Fruit fly (Drosophila melanogaster) whole organism, embryonic: Measurements from ENCODE around the gene Cyt-c-p.

Experiments used
- ATbp ChIP-seq: fragments of 200-800 bp; sonication (Bioruptor generic); optimal IDR thresholded peaks from 2 replicates; lab custom pipeline; 2017; ENCODE audit warnings: missing biosample characterization, mild to moderate bottlenecking, missing genetic modification characterization, missing genetic modification reagents
- Atf6 ChIP-seq: fragments of 200-800 bp; sonication (Bioruptor generic); IDR thresholded peaks from 2 replicates; pipeline ENCODE4 v1.3.6; 2022; ENCODE audit warnings: missing biosample characterization, missing genetic modification characterization
- B-H2 ChIP-seq: fragments of 200-800 bp; sonication (Bioruptor generic); optimal IDR thresholded peaks from 2 replicates; lab custom pipeline; 2018; ENCODE audit warnings: missing biosample characterization, mild to moderate bottlenecking, missing genetic modification characterization
- BEAF-32 ChIP-seq: fragments of 200-800 bp; sonication (Bioruptor generic); optimal IDR thresholded peaks from 3 replicates; lab custom pipeline; 2017; ENCODE audit warnings: missing biosample characterization, missing genetic modification characterization, mild to moderate bottlenecking, moderate library complexity, missing genetic modification reagents
- BtbVII ChIP-seq: fragments of 200-800 bp; sonication (Bioruptor generic); optimal IDR thresholded peaks from 3 replicates; lab custom pipeline; 2017; ENCODE audit warnings: missing biosample characterization, mild to moderate bottlenecking, missing genetic modification characterization
- CG10321 ChIP-seq: fragments of 200-800 bp; sonication (Bioruptor generic); IDR thresholded peaks from 2 replicates; pipeline ENCODE4 v1.3.6; 2022; ENCODE audit warnings: missing biosample characterization, missing genetic modification characterization
- CG10565 ChIP-seq: fragments of 200-800 bp; sonication (Bioruptor generic); optimal IDR thresholded peaks from 3 replicates; lab custom pipeline; 2016; ENCODE audit warnings: missing biosample characterization, mild to moderate bottlenecking, missing genetic modification characterization
- CG11504 ChIP-seq: fragments of 200-800 bp; sonication (Bioruptor generic); optimal IDR thresholded peaks from 3 replicates; lab custom pipeline; 2019; ENCODE audit warnings: missing biosample characterization, mild to moderate bottlenecking, missing genetic modification characterization, moderate library complexity
- CG11695 ChIP-seq: fragments of 200-800 bp; sonication (Bioruptor generic); IDR thresholded peaks from 3 replicates; pipeline ENCODE4 v1.3.6; 2022; ENCODE audit warnings: missing biosample characterization, missing genetic modification characterization
- CG15514 ChIP-seq: fragments of 200-800 bp; sonication (Bioruptor generic); optimal IDR thresholded peaks from 3 replicates; lab custom pipeline; 2017; ENCODE audit warnings: missing biosample characterization, missing genetic modification characterization, mild to moderate bottlenecking, moderate library complexity, missing genetic modification reagents
- CG1603 ChIP-seq: fragments of 200-800 bp; sonication (Bioruptor generic); optimal IDR thresholded peaks from 2 replicates; lab custom pipeline; 2019; ENCODE audit warnings: missing biosample characterization, mild to moderate bottlenecking, missing genetic modification characterization, moderate library complexity
- CG2202 ChIP-seq: fragments of 200-800 bp; sonication (Bioruptor generic); optimal IDR thresholded peaks from 2 replicates; lab custom pipeline; 2018; ENCODE audit warnings: missing biosample characterization, mild to moderate bottlenecking, missing genetic modification characterization
- CG2712 ChIP-seq: fragments of 200-800 bp; optimal IDR thresholded peaks from 3 replicates; lab custom pipeline; 2019; ENCODE audit warnings: missing biosample characterization, mild to moderate bottlenecking, missing genetic modification characterization, moderate library complexity
- CG2875 ChIP-seq: fragments of 200-800 bp; sonication (Bioruptor generic); optimal IDR thresholded peaks from 2 replicates; lab custom pipeline; 2017; ENCODE audit warnings: missing biosample characterization, mild to moderate bottlenecking, missing genetic modification characterization, missing genetic modification reagents
- CG30020 ChIP-seq: fragments of 200-800 bp; optimal IDR thresholded peaks from 2 replicates; lab custom pipeline; 2019; ENCODE audit warnings: missing biosample characterization, mild to moderate bottlenecking, missing genetic modification characterization, moderate library complexity
- CG4360 ChIP-seq: fragments of 200-800 bp; sonication (Bioruptor generic); IDR thresholded peaks from 2 replicates; pipeline ENCODE4 v1.3.6; 2022; ENCODE audit warnings: missing biosample characterization, missing genetic modification characterization
- CG4404 ChIP-seq: fragments of 200-800 bp; sonication (Bioruptor generic); IDR thresholded peaks from 2 replicates; pipeline ENCODE4 v1.3.6; 2022; ENCODE audit warnings: missing biosample characterization, missing genetic modification characterization
- CG4854 ChIP-seq: fragments of 200-800 bp; sonication (Bioruptor generic); optimal IDR thresholded peaks from 2 replicates; lab custom pipeline; 2016; ENCODE audit warnings: missing biosample characterization, missing genetic modification characterization, inconsistent platforms
- CG6683 ChIP-seq: fragments of 200-800 bp; sonication (Bioruptor generic); optimal IDR thresholded peaks from 2 replicates; lab custom pipeline; 2017; ENCODE audit warnings: missing biosample characterization, mild to moderate bottlenecking, missing genetic modification characterization, missing genetic modification reagents
- CG6791 ChIP-seq: fragments of 200-800 bp; sonication (Bioruptor generic); IDR thresholded peaks from 3 replicates; pipeline ENCODE4 v1.3.6; 2022; ENCODE audit warnings: missing biosample characterization, missing genetic modification characterization; ENCODE audit not compliant: partially characterized antibody
- CG7839 ChIP-seq: fragments of 200-800 bp; sonication (Bioruptor generic); optimal IDR thresholded peaks from 3 replicates; lab custom pipeline; 2018; ENCODE audit warnings: missing biosample characterization, mild to moderate bottlenecking, missing genetic modification characterization, moderate library complexity
- CG7928 ChIP-seq: fragments of 200-800 bp; sonication (Bioruptor generic); optimal IDR thresholded peaks from 2 replicates; lab custom pipeline; 2017; ENCODE audit warnings: missing biosample characterization, mild to moderate bottlenecking, missing genetic modification characterization
- CG9437 ChIP-seq: fragments of 200-800 bp; sonication (Bioruptor generic); optimal IDR thresholded peaks from 2 replicates; lab custom pipeline; 2018; ENCODE audit warnings: missing biosample characterization, mild to moderate bottlenecking, missing genetic modification characterization
- Dip3 ChIP-seq: fragments of 200-800 bp; sonication (Bioruptor generic); optimal IDR thresholded peaks from 3 replicates; lab custom pipeline; 2016; ENCODE audit warnings: missing biosample characterization, missing genetic modification characterization
- Doc2 ChIP-seq: fragments of 200-800 bp; sonication (Bioruptor generic); IDR thresholded peaks from 2 replicates; pipeline ENCODE4 v1.3.6; 2022; ENCODE audit warnings: missing biosample characterization, missing genetic modification characterization
- Dp ChIP-seq: fragments of 200-800 bp; sonication (Bioruptor generic); optimal IDR thresholded peaks from 2 replicates; lab custom pipeline; 2018; ENCODE audit warnings: missing biosample characterization, mild to moderate bottlenecking, missing genetic modification characterization, moderate library complexity
- Drgx ChIP-seq: fragments of 200-800 bp; sonication (Bioruptor generic); IDR thresholded peaks from 2 replicates; pipeline ENCODE4 v1.3.6; 2022; ENCODE audit warnings: missing biosample characterization, missing genetic modification characterization
- E2f2 ChIP-seq: fragments of 200-800 bp; sonication (Bioruptor generic); IDR thresholded peaks from 2 replicates; pipeline ENCODE4 v1.3.6; 2022; ENCODE audit warnings: missing biosample characterization, missing genetic modification characterization
- HLH4C ChIP-seq: fragments of 200-800 bp; sonication (Bioruptor generic); IDR thresholded peaks from 3 replicates; pipeline ENCODE4 v1.3.6; 2022; ENCODE audit warnings: missing biosample characterization, missing genetic modification characterization; ENCODE audit not compliant: partially characterized antibody
- MBD-R2 ChIP-seq: fragments of 200-800 bp; sonication (Bioruptor generic); IDR thresholded peaks from 2 replicates; pipeline ENCODE4 v1.3.6; 2022; ENCODE audit warnings: missing biosample characterization, missing genetic modification characterization
- MESR4 ChIP-seq: fragments of 200-800 bp; sonication (Bioruptor generic); optimal IDR thresholded peaks from 2 replicates; lab custom pipeline; 2018; ENCODE audit warnings: missing biosample characterization, mild to moderate bottlenecking, missing genetic modification characterization, moderate library complexity
- Max ChIP-seq: fragments of 200-800 bp; sonication (Bioruptor generic); optimal IDR thresholded peaks from 2 replicates; lab custom pipeline; 2016; ENCODE audit warnings: missing biosample characterization, mild to moderate bottlenecking, missing genetic modification characterization
- Nf-YA ChIP-seq: fragments of 200-800 bp; sonication (Bioruptor generic); IDR thresholded peaks from 2 replicates; pipeline ENCODE4 v1.3.6; 2022; ENCODE audit warnings: missing biosample characterization, missing genetic modification characterization
- NfI ChIP-seq: fragments of 200-800 bp; sonication (Bioruptor generic); optimal IDR thresholded peaks from 3 replicates; lab custom pipeline; 2018; ENCODE audit warnings: missing biosample characterization, mild to moderate bottlenecking, missing genetic modification characterization, moderate library complexity
- Oli ChIP-seq: fragments of 200-800 bp; sonication (Bioruptor generic); optimal IDR thresholded peaks from 2 replicates; lab custom pipeline; 2018; ENCODE audit warnings: missing biosample characterization, mild to moderate bottlenecking, missing genetic modification characterization, moderate library complexity
- Rx ChIP-seq: fragments of 200-800 bp; sonication (Bioruptor generic); IDR thresholded peaks from 2 replicates; pipeline ENCODE4 v1.3.6; 2022; ENCODE audit warnings: missing biosample characterization, missing genetic modification characterization
- Xbp1 ChIP-seq: fragments of 200-800 bp; sonication (Bioruptor generic); optimal IDR thresholded peaks from 3 replicates; lab custom pipeline; 2016; ENCODE audit warnings: missing biosample characterization, mild to moderate bottlenecking, missing genetic modification characterization
- YL-1 ChIP-seq: fragments of 200-800 bp; sonication (Bioruptor generic); optimal IDR thresholded peaks from 3 replicates; lab custom pipeline; 2017; ENCODE audit warnings: missing biosample characterization, mild to moderate bottlenecking, missing genetic modification characterization
- ase ChIP-seq: fragments of 200-800 bp; sonication (Bioruptor generic); IDR thresholded peaks from 3 replicates; pipeline ENCODE4 v1.3.6; 2022; ENCODE audit warnings: missing biosample characterization, missing genetic modification characterization
- chm ChIP-seq: fragments of 200-800 bp; sonication (Bioruptor generic); IDR thresholded peaks from 2 replicates; pipeline ENCODE4 v1.3.6; 2022; ENCODE audit warnings: missing biosample characterization, missing genetic modification characterization
- chn ChIP-seq: fragments of 200-800 bp; sonication (Bioruptor generic); optimal IDR thresholded peaks from 2 replicates; lab custom pipeline; 2016; ENCODE audit warnings: missing biosample characterization, missing genetic modification characterization
- corto ChIP-seq: fragments of 200-800 bp; sonication (Bioruptor generic); optimal IDR thresholded peaks from 2 replicates; lab custom pipeline; 2016; ENCODE audit warnings: missing biosample characterization, mild to moderate bottlenecking, missing genetic modification characterization, moderate library complexity
- gce ChIP-seq: fragments of 200-800 bp; sonication (Bioruptor generic); IDR thresholded peaks from 3 replicates; pipeline ENCODE4 v1.3.6; 2022; ENCODE audit warnings: missing biosample characterization, missing genetic modification characterization
- gcm ChIP-seq: fragments of 200-800 bp; sonication (Bioruptor generic); optimal IDR thresholded peaks from 2 replicates; lab custom pipeline; 2019; ENCODE audit warnings: missing biosample characterization, mild to moderate bottlenecking, missing genetic modification characterization, moderate library complexity
- insv ChIP-seq, 2 experiments: fragments of 200-800 bp; sonication (Bioruptor generic); optimal IDR thresholded peaks; 3 replicates each; lab custom pipeline; 2016 to 2018; ENCODE audit warnings: missing biosample characterization in 2 of 2, missing genetic modification characterization in 2 of 2
- lola ChIP-seq, 3 experiments: fragments of >200 bp in 2 of 3; fragments of 200-800 bp in 1 of 3; sonication (Bioruptor generic) in 1 of 3; optimal IDR thresholded peaks; 2 replicates each; lab custom pipeline; 2017 to 2019; ENCODE audit warnings: missing biosample characterization in 3 of 3, missing genetic modification characterization in 3 of 3, mild to moderate bottlenecking in 1 of 3, moderate library complexity in 1 of 3
- onecut ChIP-seq: fragments of 200-800 bp; sonication (Bioruptor generic); IDR thresholded peaks from 2 replicates; pipeline ENCODE4 v1.3.6; 2022; ENCODE audit warnings: missing biosample characterization, missing genetic modification characterization
- ranshi ChIP-seq: fragments of 200-800 bp; sonication (Bioruptor generic); IDR thresholded peaks from 2 replicates; pipeline ENCODE4 v1.3.6; 2022; ENCODE audit warnings: missing biosample characterization, missing genetic modification characterization
- ro ChIP-seq: fragments of 200-800 bp; sonication (Bioruptor generic); IDR thresholded peaks from 2 replicates; pipeline ENCODE4 v1.3.6; 2022; ENCODE audit warnings: missing biosample characterization, missing genetic modification characterization
- scrt ChIP-seq: fragments of 200-800 bp; sonication (Bioruptor generic); optimal IDR thresholded peaks from 2 replicates; lab custom pipeline; 2018; ENCODE audit warnings: missing biosample characterization, mild to moderate bottlenecking, missing genetic modification characterization, moderate library complexity
- sd ChIP-seq: fragments of 200-800 bp; sonication (Bioruptor generic); optimal IDR thresholded peaks from 3 replicates; lab custom pipeline; 2018; ENCODE audit warnings: missing biosample characterization, mild to moderate bottlenecking, missing genetic modification characterization, moderate library complexity
- sqz ChIP-seq: fragments of 200-800 bp; sonication (Bioruptor generic); optimal IDR thresholded peaks from 3 replicates; lab custom pipeline; 2018; ENCODE audit warnings: missing biosample characterization, mild to moderate bottlenecking, missing genetic modification characterization

The Cyt-c-p gene

dm6 chr2L:16703008-16703510 is 16.7 kb upstream of the Cyt-c-p start:
- TF ChIP-seq CG6683 (GFP tag; lab: Kevin White, UChicago) = no peak
- TF ChIP-seq CG6791 (GFP tag; lab: Robert Waterston, UW) = no peak
- no peak for TF ChIP-seq gcm (GFP tag; lab: Kevin White, UChicago)
- no peak for TF ChIP-seq CG2202
- TF ChIP-seq Xbp1 = no peak
- TF ChIP-seq chm (GFP tag; lab: Robert Waterston, UW) = peak; percentile 41; the same call in 1 of the 2 replicates
- TF ChIP-seq CG9437 (GFP tag; lab: Kevin White, UChicago) = peak; percentile 76
- no peak for TF ChIP-seq CG2875 (GFP tag; lab: Kevin White, UChicago)
- TF ChIP-seq corto (GFP tag; lab: Kevin White, UChicago) = no peak
- TF ChIP-seq E2f2 (GFP tag; lab: Robert Waterston, UW) = peak; percentile 20; the same call in 1 of the 2 replicates
- TF ChIP-seq CG30020 (tag; lab: Kevin White, UChicago) = peak; percentile 94
- no peak for TF ChIP-seq CG7839 (tag; lab: Kevin White, UChicago)
- peak; percentile 8 for TF ChIP-seq B-H2 (GFP tag; lab: Kevin White, UChicago)
- peak; percentile 31 for TF ChIP-seq Dp (GFP tag; lab: Kevin White, UChicago)
- no peak for TF ChIP-seq ro (GFP tag; lab: Robert Waterston, UW)
- no peak for TF ChIP-seq CG7928 (GFP tag; lab: Kevin White, UChicago)
- TF ChIP-seq CG4404 (GFP tag; lab: Robert Waterston, UW) = no peak
- TF ChIP-seq Drgx (GFP tag; lab: Robert Waterston, UW) = no peak
- TF ChIP-seq BtbVII = no peak
- no peak for TF ChIP-seq Oli (tag; lab: Kevin White, UChicago)
- TF ChIP-seq Nf-YA (GFP tag; lab: Robert Waterston, UW) = no peak
- TF ChIP-seq ATbp = no peak
- TF ChIP-seq MESR4 (GFP tag; lab: Kevin White, UChicago) = peak; percentile 29
- TF ChIP-seq MBD-R2 (GFP tag; lab: Robert Waterston, UW) = peak; percentile 62
- TF ChIP-seq sqz (GFP tag; lab: Kevin White, UChicago) = no peak
- TF ChIP-seq NfI = no peak
- no peak for TF ChIP-seq CG4854
- no peak for TF ChIP-seq CG10565 (GFP tag; lab: Kevin White, UChicago)
- no peak for TF ChIP-seq Doc2 (GFP tag; lab: Robert Waterston, UW)
- no peak for TF ChIP-seq Dip3
- TF ChIP-seq gce (GFP tag; lab: Robert Waterston, UW) = no peak
- TF ChIP-seq CG15514 (GFP tag; lab: Kevin White, UChicago) = no peak
- peak; percentile 48 for TF ChIP-seq CG1603
- no peak for TF ChIP-seq CG4360 (GFP tag; lab: Robert Waterston, UW)
- no peak for TF ChIP-seq CG10321
- TF ChIP-seq Rx (GFP tag; lab: Robert Waterston, UW) = no peak
- peak; percentile 22 for TF ChIP-seq YL-1 (GFP tag; lab: Kevin White, UChicago)
- TF ChIP-seq CG11695 = no peak
- TF ChIP-seq BEAF-32 (GFP tag; lab: Kevin White, UChicago) = peak; percentile 2
- no peak for TF ChIP-seq CG11504 (tag; lab: Kevin White, UChicago)

- TF ChIP-seq Max (GFP tag; lab: Kevin White, UChicago) (peak; percentile 36), HLH4C (no peak; the same call in 2 of the 3 replicates), Atf6 (GFP tag; lab: Robert Waterston, UW) (peak; percentile 44; the same call in 1 of the 2 replicates), sd (peak; percentile 84), onecut (GFP tag; lab: Robert Waterston, UW) (peak; percentile 31; the same call in 1 of the 2 replicates), CG2712 (tag; lab: Kevin White, UChicago) (no peak), chn (peak; percentile 11), scrt (no peak), insv (GFP tag; optimal IDR thresholded peaks at IDR 0.05; lab: Kevin White, UChicago) (no peak), lola (GFP tag; optimal IDR thresholded peaks at IDR 0.05; lab: Kevin White, UChicago) (no peak), ranshi (peak; percentile 61; the same call in 1 of the 2 replicates), ase (no peak)
These were observed 16.0 kb upstream of the Cyt-c-p start for dm6 chr2L:16703753-16704152.
